Worm (Caenorhabditis elegans): ENCODE measurements around the gene lpr-7.

DNA sequence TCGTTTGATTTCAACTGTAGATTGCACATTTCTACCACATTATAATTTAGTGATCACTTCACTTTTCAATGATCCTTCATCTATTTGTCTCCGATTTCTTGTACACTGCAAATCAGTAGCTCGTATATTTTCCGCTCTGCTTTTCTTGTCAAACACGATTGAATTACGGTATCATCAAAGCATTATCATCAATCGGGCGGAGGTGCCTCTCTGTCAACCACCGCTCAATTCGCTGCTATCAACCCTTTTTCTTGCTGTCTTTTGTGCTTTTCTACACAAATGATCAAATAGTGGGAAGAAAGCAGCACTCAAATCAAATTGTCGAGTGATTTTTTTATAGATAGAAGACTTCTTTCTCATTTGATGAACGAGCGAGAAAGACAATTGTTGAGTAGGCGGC, 18.4 kb upstream of the lpr-7 start:
- TF ChIP-seq hrde-1 (tag; optimal IDR thresholded peaks at IDR 0.05; ENCODE audit: borderline replicate concordance) (no peak), fkh-3 (tag; optimal IDR thresholded peaks at IDR 0.05) (no peak), unc-62 (GFP tag; optimal IDR thresholded peaks at IDR 0.05) (no peak), egrh-3 (GFP tag; IDR thresholded peaks at IDR 0.05) (no peak), nhr-80 (tag; optimal IDR thresholded peaks at IDR 0.05) (peak; percentile 89), rpc-1 (optimal IDR thresholded peaks at IDR 0.05) (no peak), rpc-1 (tag; optimal IDR thresholded peaks at IDR 0.05) (no peak), ama-1 (optimal IDR thresholded peaks at IDR 0.05) (no peak), ama-1 (GFP tag; optimal IDR thresholded peaks at IDR 0.05) (no peak), nfya-1 (tag; optimal IDR thresholded peaks at IDR 0.05; ENCODE audit: borderline replicate concordance, insufficient read depth) (no peak), snpc-4 (GFP tag; optimal IDR thresholded peaks at IDR 0.05) (no peak), snpc-4 (tag; optimal IDR thresholded peaks at IDR 0.05) (no peak)

Data from whole organism, young adult.